Worm (Caenorhabditis elegans): ENCODE measurements around the gene K07C5.2.

- no peak for TF ChIP-seq ceh-36 (tag; optimal IDR thresholded peaks at IDR 0.05)
- no peak for TF ChIP-seq pes-1 (GFP tag; IDR thresholded peaks at IDR 0.05)
- no peak for TF ChIP-seq F13C5.2 (tag; optimal IDR thresholded peaks at IDR 0.05)
- no peak for TF ChIP-seq hnd-1 (tag; optimal IDR thresholded peaks at IDR 0.05)
- TF ChIP-seq scrt-1 (GFP tag; IDR thresholded peaks at IDR 0.05): no peak
- TF ChIP-seq flt-1 (GFP tag; IDR thresholded peaks at IDR 0.05): no peak
- no peak for TF ChIP-seq tbx-37 (GFP tag; conservative IDR thresholded peaks at IDR 0.05)
- TF ChIP-seq ama-1 (optimal IDR thresholded peaks at IDR 0.05): no peak
- TF ChIP-seq sea-1 (GFP tag; conservative IDR thresholded peaks at IDR 0.05): no peak
- no peak for TF ChIP-seq tbx-11 (GFP tag; IDR thresholded peaks at IDR 0.05)
These were observed 40.0 kb downstream of the K07C5.2 start, which contains the start of gene AC3.12 for ce11 chrV:10379293-10379692.

All from whole organism, early embryonic.